Worm (Caenorhabditis elegans): ENCODE results near the gene B0252.5.

DNA sequence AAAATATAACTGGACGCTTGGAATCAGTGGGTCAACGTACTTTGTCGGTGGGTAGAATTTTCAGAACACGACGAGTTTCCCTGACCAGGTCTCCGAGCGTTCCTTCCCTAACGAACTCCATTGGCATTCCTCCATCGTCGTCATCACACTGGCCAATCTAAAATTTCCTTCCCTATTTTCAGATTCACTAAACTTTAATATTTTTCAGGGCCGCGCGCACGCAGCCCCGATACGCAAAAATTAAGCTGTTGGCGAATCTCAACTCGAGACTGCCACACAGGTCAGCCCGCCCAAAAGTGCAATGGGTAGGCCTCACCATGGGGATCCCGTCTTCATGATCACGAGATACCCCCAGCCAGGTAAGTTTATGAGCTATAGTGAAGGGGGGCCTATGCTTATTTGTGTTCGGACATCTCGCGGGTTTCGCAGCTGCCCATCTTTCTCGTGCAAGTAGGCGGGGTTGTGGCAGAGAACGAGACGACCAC, 49.6 kb upstream of the B0252.5 start:
- peak; percentile 97 for TF ChIP-seq ama-1 (optimal IDR thresholded peaks at IDR 0.05)
- no peak for TF ChIP-seq pag-3 (tag; optimal IDR thresholded peaks at IDR 0.05; ENCODE audit: borderline replicate concordance)
- TF ChIP-seq nhr-11 (tag; optimal IDR thresholded peaks at IDR 0.05): no peak
- no peak for TF ChIP-seq ceh-24 (tag; optimal IDR thresholded peaks at IDR 0.05)
- no peak for TF ChIP-seq fax-1 (tag; optimal IDR thresholded peaks at IDR 0.05)
- no peak for TF ChIP-seq ztf-16 (tag; optimal IDR thresholded peaks at IDR 0.05)
- TF ChIP-seq unc-42 (tag; optimal IDR thresholded peaks at IDR 0.05): no peak
- no peak for TF ChIP-seq pha-4 (tag; optimal IDR thresholded peaks at IDR 0.05)
- no peak for TF ChIP-seq ets-4 (tag; optimal IDR thresholded peaks at IDR 0.05)

Data from whole organism, late embryonic.